Worm (Caenorhabditis elegans): Measurements from ENCODE around the gene scl-18.

DNA sequence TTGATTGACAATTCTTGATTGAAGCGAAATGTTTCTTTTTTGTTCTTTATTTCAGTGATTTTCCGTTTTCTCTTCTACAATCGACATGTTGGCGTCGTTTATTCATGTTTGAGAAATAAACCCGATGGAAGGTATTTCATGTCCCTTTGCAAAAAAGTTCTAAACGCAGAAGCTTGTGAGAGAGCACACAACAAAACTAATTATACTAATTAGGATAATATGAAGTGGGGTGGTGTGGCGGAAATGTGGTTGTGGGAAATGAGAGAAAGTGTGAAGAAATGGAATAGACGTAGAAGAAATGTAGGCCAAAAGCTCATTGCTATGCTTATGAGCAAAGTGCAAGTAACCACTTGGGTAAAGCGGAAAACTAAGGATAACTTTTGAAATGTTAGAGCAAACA lies 28.6 kb upstream of the scl-18 start:
- no peak for TF ChIP-seq ama-1 (optimal IDR thresholded peaks at IDR 0.05)
- TF ChIP-seq nhr-237 (tag; optimal IDR thresholded peaks at IDR 0.05) = no peak
- TF ChIP-seq egl-27 (tag; optimal IDR thresholded peaks at IDR 0.05) = no peak
- no peak for TF ChIP-seq nhr-77 (tag; optimal IDR thresholded peaks at IDR 0.05)
- no peak for TF ChIP-seq unc-62 (GFP tag; optimal IDR thresholded peaks at IDR 0.05 in 1 of 2)
- TF ChIP-seq unc-62 (tag; optimal IDR thresholded peaks at IDR 0.05) = no peak
- TF ChIP-seq T26A8.4 (GFP tag; IDR thresholded peaks at IDR 0.05) = no peak
- no peak for TF ChIP-seq jun-1 (tag; optimal IDR thresholded peaks at IDR 0.05)
- TF ChIP-seq aly-2 (tag; optimal IDR thresholded peaks at IDR 0.05) = no peak
- no peak for TF ChIP-seq nhr-76 (tag; optimal IDR thresholded peaks at IDR 0.05)
- TF ChIP-seq ZK546.5 (tag; optimal IDR thresholded peaks at IDR 0.05) = no peak
- TF ChIP-seq ceh-82 (tag; optimal IDR thresholded peaks at IDR 0.05) = no peak

All from whole organism, L4 larva.